Worm (Caenorhabditis elegans) whole organism, L4 larva: ENCODE measurements around the gene acn-1.

Experiments
- D1046.2 ChIP-seq: fragments of 200-800 bp; sonication (Bioruptor generic); IDR thresholded peaks from 2 replicates; pipeline ENCODE4 v1.3.6; 2022; ENCODE audit warnings: missing genetic modification characterization, missing compliant biosample characterization
- F37D6.2 ChIP-seq: sonication (generic microtip); optimal IDR thresholded peaks from 2 replicates; lab custom pipeline; 2016; ENCODE audit warnings: mild to moderate bottlenecking, missing genetic modification characterization, missing compliant biosample characterization
- R02D3.7 ChIP-seq: fragments of 150-350 bp; sonication (generic microtip); optimal IDR thresholded peaks from 3 replicates; lab custom pipeline; 2014; ENCODE audit warnings: missing biosample characterization, missing genetic modification characterization
- T20F7.1 ChIP-seq: fragments of 200-800 bp; sonication (Bioruptor generic); optimal IDR thresholded peaks from 2 replicates; lab custom pipeline; 2018; ENCODE audit warnings: mild to moderate bottlenecking, missing genetic modification characterization, missing compliant biosample characterization
- T26A8.4 ChIP-seq: fragments of 200-800 bp; sonication (Bioruptor generic); IDR thresholded peaks from 2 replicates; pipeline ENCODE4 v1.3.6; 2022; ENCODE audit warnings: missing genetic modification characterization, missing compliant biosample characterization
- Y48G9A.11 ChIP-seq: fragments of 200-800 bp; sonication (Bioruptor generic); IDR thresholded peaks from 2 replicates; pipeline ENCODE4 v1.3.6; 2022; ENCODE audit warnings: missing genetic modification reagents, missing genetic modification characterization, missing compliant biosample characterization
- ZK337.2 ChIP-seq: fragments of 200-800 bp; sonication (Bioruptor generic); IDR thresholded peaks from 2 replicates; pipeline ENCODE4 v1.3.6; 2022; ENCODE audit warnings: missing genetic modification reagents, missing genetic modification characterization, missing compliant biosample characterization
- ama-1 ChIP-seq: fragments of 150-350 bp; optimal IDR thresholded peaks from 2 replicates; lab custom pipeline; 2014; ENCODE audit warnings: inconsistent platforms, mixed read lengths
- ceh-20 ChIP-seq: fragments of 200-800 bp; sonication (Bioruptor generic); IDR thresholded peaks from 2 replicates; pipeline ENCODE4 v1.3.6; 2022; ENCODE audit warnings: missing genetic modification reagents, missing genetic modification characterization, missing compliant biosample characterization
- ceh-44 ChIP-seq: fragments of 200-800 bp; sonication (Bioruptor generic); IDR thresholded peaks from 2 replicates; pipeline ENCODE4 v1.3.6; 2022; ENCODE audit warnings: missing genetic modification reagents, missing genetic modification characterization, missing compliant biosample characterization
- ceh-62 ChIP-seq: sonication (generic microtip); optimal IDR thresholded peaks from 2 replicates; lab custom pipeline; 2017; ENCODE audit warnings: missing biosample characterization, missing genetic modification characterization
- ceh-82 ChIP-seq: sonication (generic microtip); optimal IDR thresholded peaks from 2 replicates; lab custom pipeline; 2017; ENCODE audit warnings: missing biosample characterization, missing genetic modification characterization
- cey-2 ChIP-seq: sonication (generic microtip); optimal IDR thresholded peaks from 3 replicates; lab custom pipeline; 2017; ENCODE audit warnings: missing genetic modification characterization, mild to moderate bottlenecking, missing compliant biosample characterization, antibody characterized with exemption, borderline replicate concordance; ENCODE audit not compliant: insufficient read depth
- daf-12 ChIP-seq: fragments of 150-350 bp; optimal IDR thresholded peaks from 2 replicates; lab custom pipeline; 2014; ENCODE audit warnings: missing biosample characterization, missing genetic modification reagents, missing genetic modification characterization
- daf-16 ChIP-seq, 3 experiments: sonication (generic microtip); optimal IDR thresholded peaks; 2 replicates each; lab custom pipeline; 2016 to 2017; ENCODE audit warnings: missing genetic modification characterization in 3 of 3, missing genetic modification reagents in 3 of 3, mild to moderate bottlenecking in 2 of 3, missing compliant biosample characterization in 2 of 3, missing biosample characterization in 1 of 3, moderate library complexity in 1 of 3
- dmd-9 ChIP-seq: fragments of 200-800 bp; sonication (Bioruptor generic); IDR thresholded peaks from 2 replicates; pipeline ENCODE4 v1.3.6; 2022; ENCODE audit warnings: missing genetic modification reagents, missing genetic modification characterization, missing compliant biosample characterization
- egl-27 ChIP-seq: sonication (generic microtip); optimal IDR thresholded peaks from 3 replicates; lab custom pipeline; 2017; ENCODE audit warnings: missing biosample characterization, missing genetic modification reagents, missing genetic modification characterization
- egl-43 ChIP-seq: fragments of 200-800 bp; sonication (Bioruptor generic); IDR thresholded peaks from 2 replicates; pipeline ENCODE4 v1.3.6; 2022; ENCODE audit warnings: missing genetic modification reagents, missing genetic modification characterization, missing compliant biosample characterization
- fkh-10 ChIP-seq: fragments of 150-350 bp; optimal IDR thresholded peaks from 2 replicates; lab custom pipeline; 2014; ENCODE audit warnings: missing biosample characterization, missing genetic modification reagents, missing genetic modification characterization
- hlh-11 ChIP-seq: fragments of 200-800 bp; sonication (Bioruptor generic); optimal IDR thresholded peaks from 2 replicates; lab custom pipeline; 2018; ENCODE audit warnings: mild to moderate bottlenecking, missing genetic modification characterization, missing compliant biosample characterization
- hlh-30 ChIP-seq: sonication (generic microtip); optimal IDR thresholded peaks from 2 replicates; lab custom pipeline; 2017; ENCODE audit warnings: antibody characterized with exemption, mild to moderate bottlenecking, missing genetic modification characterization, missing compliant biosample characterization; ENCODE audit not compliant: insufficient read depth
- hmg-1.1 ChIP-seq: fragments of 200-800 bp; sonication (Bioruptor generic); IDR thresholded peaks from 2 replicates; pipeline ENCODE4 v1.3.6; 2022; ENCODE audit warnings: missing genetic modification reagents, missing genetic modification characterization, missing compliant biosample characterization
- lin-15B ChIP-seq: fragments of 150-350 bp; sonication (generic microtip); optimal IDR thresholded peaks from 3 replicates; lab custom pipeline; 2014; ENCODE audit warnings: missing biosample characterization, missing genetic modification characterization
- lin-39 ChIP-seq: fragments of 150-350 bp; optimal IDR thresholded peaks from 2 replicates; lab custom pipeline; 2014; ENCODE audit warnings: missing biosample characterization, missing genetic modification reagents, missing genetic modification characterization
- lsy-2 ChIP-seq, 2 experiments: fragments of 150-350 bp in 1 of 2; sonication (generic microtip) in 1 of 2; optimal IDR thresholded peaks; 2 replicates each; lab custom pipeline; 2014 to 2017; ENCODE audit warnings: missing biosample characterization in 2 of 2, missing genetic modification characterization in 2 of 2
- mep-1 ChIP-seq: fragments of 150-350 bp; sonication (generic microtip); optimal IDR thresholded peaks from 3 replicates; lab custom pipeline; 2014; ENCODE audit warnings: missing biosample characterization, missing genetic modification characterization
- mes-2 ChIP-seq: sonication (generic microtip); optimal IDR thresholded peaks from 2 replicates; lab custom pipeline; 2016; ENCODE audit warnings: missing genotype, mild to moderate bottlenecking, missing genetic modification characterization, missing compliant biosample characterization; ENCODE audit not compliant: poor library complexity, severe bottlenecking
- mxl-3 ChIP-seq: fragments of 200-800 bp; sonication (Bioruptor generic); optimal IDR thresholded peaks from 2 replicates; lab custom pipeline; 2018; ENCODE audit warnings: mild to moderate bottlenecking, missing genetic modification characterization, missing compliant biosample characterization
- nhr-10 ChIP-seq: fragments of 150-350 bp; optimal IDR thresholded peaks from 2 replicates; lab custom pipeline; 2014; ENCODE audit warnings: missing biosample characterization, missing genetic modification characterization
- nhr-11 ChIP-seq: fragments of 150-350 bp; optimal IDR thresholded peaks from 2 replicates; lab custom pipeline; 2014; ENCODE audit warnings: missing biosample characterization, missing genetic modification characterization
- nhr-28 ChIP-seq: fragments of 150-350 bp; optimal IDR thresholded peaks from 2 replicates; lab custom pipeline; 2014; ENCODE audit warnings: missing biosample characterization, missing genetic modification characterization
- nhr-42 ChIP-seq: fragments of 200-800 bp; sonication (Bioruptor generic); IDR thresholded peaks from 2 replicates; pipeline ENCODE4 v1.3.6; 2022; ENCODE audit warnings: missing genetic modification characterization, missing compliant biosample characterization
- nhr-6 ChIP-seq: fragments of 150-350 bp; optimal IDR thresholded peaks from 2 replicates; lab custom pipeline; 2014; ENCODE audit warnings: missing biosample characterization, missing genetic modification characterization
- php-3 ChIP-seq: fragments of 200-800 bp; sonication (Bioruptor generic); IDR thresholded peaks from 2 replicates; pipeline ENCODE4 v1.3.6; 2022; ENCODE audit warnings: missing genetic modification reagents, missing genetic modification characterization, missing compliant biosample characterization
- pqm-1 ChIP-seq: sonication (generic microtip); optimal IDR thresholded peaks from 2 replicates; lab custom pipeline; 2017; ENCODE audit warnings: missing biosample characterization, missing genetic modification characterization
- saeg-2 ChIP-seq: fragments of 200-800 bp; sonication (Bioruptor generic); IDR thresholded peaks from 2 replicates; pipeline ENCODE4 v1.3.6; 2022; ENCODE audit warnings: missing genetic modification reagents, missing genetic modification characterization, missing compliant biosample characterization
- set-16 ChIP-seq: fragments of 200-800 bp; sonication (Bioruptor generic); IDR thresholded peaks from 2 replicates; pipeline ENCODE4 v1.3.6; 2022; ENCODE audit warnings: missing genetic modification reagents, missing genetic modification characterization, missing compliant biosample characterization
- skn-1 ChIP-seq: fragments of 150-350 bp; optimal IDR thresholded peaks from 2 replicates; lab custom pipeline; 2014; ENCODE audit warnings: missing biosample characterization, missing genetic modification characterization
- spr-1 ChIP-seq: sonication (generic microtip); optimal IDR thresholded peaks from 2 replicates; lab custom pipeline; 2016; ENCODE audit warnings: mild to moderate bottlenecking, missing genetic modification characterization, missing compliant biosample characterization
- spr-3 ChIP-seq: fragments of 200-800 bp; sonication (Bioruptor generic); optimal IDR thresholded peaks from 2 replicates; lab custom pipeline; 2018; ENCODE audit warnings: mild to moderate bottlenecking, missing genetic modification characterization, missing compliant biosample characterization
- tag-97 ChIP-seq: fragments of 200-800 bp; sonication (Bioruptor generic); IDR thresholded peaks from 2 replicates; pipeline ENCODE4 v1.3.6; 2022; ENCODE audit warnings: missing genetic modification characterization, missing compliant biosample characterization
- tra-1 ChIP-seq: fragments of 200-800 bp; sonication (Bioruptor generic); IDR thresholded peaks from 2 replicates; pipeline ENCODE4 v1.3.6; 2022; ENCODE audit warnings: missing genetic modification reagents, missing genetic modification characterization, missing compliant biosample characterization
- unc-130 ChIP-seq: sonication (generic microtip); optimal IDR thresholded peaks from 2 replicates; lab custom pipeline; 2016; ENCODE audit warnings: missing genetic modification reagents, missing genetic modification characterization, missing compliant biosample characterization
- unc-39 ChIP-seq: sonication (generic microtip); optimal IDR thresholded peaks from 2 replicates; lab custom pipeline; 2017; ENCODE audit warnings: missing biosample characterization, missing genetic modification characterization
- zag-1 ChIP-seq: fragments of 150-350 bp; optimal IDR thresholded peaks from 2 replicates; lab custom pipeline; 2014; ENCODE audit warnings: missing biosample characterization, missing genetic modification characterization

Gene acn-1

DNA sequence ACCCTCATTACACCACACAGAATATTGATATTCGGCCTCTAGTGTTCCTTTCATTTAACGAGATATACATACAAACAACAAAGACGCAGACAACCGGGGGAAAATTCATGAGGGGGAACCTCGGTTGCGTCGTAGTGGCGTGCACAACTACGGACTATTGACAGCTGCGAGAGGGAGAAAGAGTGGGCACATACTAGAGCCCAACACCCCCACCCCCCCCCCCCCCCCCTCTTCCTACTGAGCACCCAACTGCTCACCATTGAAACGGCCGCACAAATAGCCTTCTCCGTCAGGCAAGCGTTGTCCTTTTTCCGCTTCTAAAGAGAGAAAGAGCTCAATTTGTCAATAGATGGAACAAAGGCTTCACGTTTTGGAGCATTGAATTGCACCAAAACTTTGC lies 43.3 kb upstream of the acn-1 start (continued):
- TF ChIP-seq nhr-42 (GFP tag; lab: Robert Waterston, UW) = no peak
- no peak for TF ChIP-seq skn-1 (tag; lab: Kevin White, UChicago)
- no peak for TF ChIP-seq tag-97 (GFP tag; lab: Robert Waterston, UW)
- TF ChIP-seq Y48G9A.11 (GFP tag; lab: Robert Waterston, UW) = no peak
- TF ChIP-seq egl-27 (tag; lab: Kevin White, UChicago) = no peak
- no peak for TF ChIP-seq nhr-28 (tag; lab: Kevin White, UChicago)
- TF ChIP-seq nhr-6 (tag; lab: Kevin White, UChicago) = no peak
- no peak for TF ChIP-seq ama-1
- no peak for TF ChIP-seq nhr-11 (tag; lab: Kevin White, UChicago)
- TF ChIP-seq ceh-82 (tag; lab: Kevin White, UChicago) = no peak
- TF ChIP-seq saeg-2 (GFP tag; lab: Robert Waterston, UW) = no peak
- TF ChIP-seq ceh-20 (GFP tag; lab: Robert Waterston, UW) = no peak
- TF ChIP-seq php-3 (GFP tag; lab: Robert Waterston, UW) = no peak
- no peak for TF ChIP-seq spr-1 (tag; lab: Kevin White, UChicago)
- TF ChIP-seq dmd-9 (GFP tag; lab: Robert Waterston, UW) = no peak
- TF ChIP-seq hmg-1.1 (GFP tag; lab: Robert Waterston, UW) = peak; percentile 80
- no peak for TF ChIP-seq mxl-3
- TF ChIP-seq mep-1 (tag; lab: Kevin White, UChicago) = peak; percentile 37
- no peak for TF ChIP-seq F37D6.2 (tag; lab: Kevin White, UChicago)
- no peak for TF ChIP-seq unc-39 (tag; lab: Kevin White, UChicago)
- TF ChIP-seq pqm-1 = no peak
- TF ChIP-seq egl-43 (GFP tag; lab: Robert Waterston, UW) = no peak
- 0 out of 2 replicates have a peak, but pooled peaks have one; percentile 24 for TF ChIP-seq tra-1 (GFP tag; lab: Robert Waterston, UW)
- TF ChIP-seq spr-3 (GFP tag; lab: Kevin White, UChicago) = no peak
- no peak for TF ChIP-seq ZK337.2
- TF ChIP-seq R02D3.7 (tag; lab: Kevin White, UChicago) = no peak
- TF ChIP-seq lin-15B (tag; lab: Kevin White, UChicago) = no peak
- no peak for TF ChIP-seq ceh-62
- no peak for TF ChIP-seq T20F7.1 (GFP tag; lab: Kevin White, UChicago)
- TF ChIP-seq ceh-44 = no peak
- TF ChIP-seq hlh-30 = peak; percentile 11
- no peak for TF ChIP-seq daf-16 (GFP tag; optimal IDR thresholded peaks at IDR 0.05; lab: Kevin White, UChicago)
- no peak for TF ChIP-seq daf-16 (tag; optimal IDR thresholded peaks at IDR 0.05; lab: Kevin White, UChicago)
- TF ChIP-seq unc-130 (GFP tag; lab: Kevin White, UChicago) = no peak
- TF ChIP-seq T26A8.4 (GFP tag; lab: Robert Waterston, UW) = no peak
- no peak for TF ChIP-seq zag-1 (tag; lab: Kevin White, UChicago)
- peak; percentile 85; the same call in 1 of the 2 replicates for TF ChIP-seq set-16 (GFP tag; lab: Robert Waterston, UW)
- no peak for TF ChIP-seq daf-12 (tag; lab: Kevin White, UChicago)
- TF ChIP-seq fkh-10 = no peak
- no peak for TF ChIP-seq lin-39 (tag; lab: Kevin White, UChicago)
- no peak for TF ChIP-seq D1046.2
- TF ChIP-seq lsy-2 (tag; optimal IDR thresholded peaks at IDR 0.05; lab: Kevin White, UChicago) = no peak
- TF ChIP-seq hlh-11 = peak; percentile 50
- TF ChIP-seq mes-2 = no peak
- TF ChIP-seq cey-2 = no peak
- no peak for TF ChIP-seq nhr-10 (tag; lab: Kevin White, UChicago)
